Worm (Caenorhabditis elegans) whole organism, L3 larva: ENCODE data around the gene str-143.
A peak's percentile ranks its signal among the peaks of the same experiment; 100 is the strongest.

Source experiments
- R02D3.7 ChIP-seq: fragments of 150-350 bp; optimal IDR thresholded peaks from 2 replicates; lab custom pipeline; 2014; ENCODE audit warnings: missing biosample characterization, missing genetic modification characterization
- ZK546.5 ChIP-seq: sonication (generic microtip); optimal IDR thresholded peaks from 2 replicates; lab custom pipeline; 2017; ENCODE audit warnings: missing biosample characterization, missing genetic modification characterization
- aly-2 ChIP-seq: fragments of 150-350 bp; optimal IDR thresholded peaks from 2 replicates; lab custom pipeline; 2014; ENCODE audit warnings: missing biosample characterization, missing genetic modification characterization
- ceh-16 ChIP-seq: sonication (generic microtip); optimal IDR thresholded peaks from 2 replicates; lab custom pipeline; 2017; ENCODE audit warnings: missing biosample characterization, missing genetic modification characterization
- ceh-28 ChIP-seq: fragments of 150-350 bp; optimal IDR thresholded peaks from 2 replicates; lab custom pipeline; 2014; ENCODE audit warnings: missing biosample characterization, missing genetic modification reagents, missing genetic modification characterization
- ceh-82 ChIP-seq: fragments of 150-350 bp; optimal IDR thresholded peaks from 2 replicates; lab custom pipeline; 2014; ENCODE audit warnings: missing biosample characterization, missing genetic modification characterization
- egl-27 ChIP-seq: sonication (generic microtip); optimal IDR thresholded peaks from 4 replicates; lab custom pipeline; 2017; ENCODE audit warnings: missing biosample characterization, missing genetic modification reagents, missing genetic modification characterization
- egl-5 ChIP-seq: fragments of 150-350 bp; optimal IDR thresholded peaks from 2 replicates; lab custom pipeline; 2017; ENCODE audit warnings: missing biosample characterization, missing genetic modification reagents, missing genetic modification characterization, inconsistent platforms
- elt-1 ChIP-seq: fragments of 150-350 bp; optimal IDR thresholded peaks from 2 replicates; lab custom pipeline; 2014; ENCODE audit warnings: missing biosample characterization, missing genetic modification characterization
- elt-2 ChIP-seq: sonication (generic microtip); optimal IDR thresholded peaks from 2 replicates; lab custom pipeline; 2016; ENCODE audit warnings: missing genetic modification reagents, mild to moderate bottlenecking, missing genetic modification characterization, missing compliant biosample characterization
- elt-3 ChIP-seq, 3 experiments: fragments of 150-350 bp in 1 of 3; sonication (generic microtip) in 2 of 3; optimal IDR thresholded peaks; 2 replicates in 2 of 3; 4 replicates in 1 of 3; lab custom pipeline; 2014 to 2017; ENCODE audit warnings: missing biosample characterization in 3 of 3, missing genetic modification characterization in 3 of 3
- eor-1 ChIP-seq, 2 experiments: fragments of 150-350 bp; optimal IDR thresholded peaks; 2 replicates each; lab custom pipeline; 2014 to 2018; ENCODE audit warnings: missing biosample characterization in 2 of 2, missing genetic modification characterization in 2 of 2
- fkh-10 ChIP-seq: sonication (generic microtip); optimal IDR thresholded peaks from 2 replicates; lab custom pipeline; 2017; ENCODE audit warnings: missing biosample characterization, missing genetic modification reagents, missing genetic modification characterization
- fkh-2 ChIP-seq: fragments of 150-350 bp; optimal IDR thresholded peaks from 2 replicates; lab custom pipeline; 2014; ENCODE audit warnings: missing biosample characterization, missing genetic modification reagents, missing genetic modification characterization
- fos-1 ChIP-seq: fragments of 150-350 bp; optimal IDR thresholded peaks from 2 replicates; lab custom pipeline; 2014; ENCODE audit warnings: missing biosample characterization, missing genetic modification characterization
- hmg-11 ChIP-seq: sonication (generic microtip); optimal IDR thresholded peaks from 2 replicates; lab custom pipeline; 2016; ENCODE audit warnings: missing genetic modification characterization, missing compliant biosample characterization
- jun-1 ChIP-seq: fragments of 150-350 bp; optimal IDR thresholded peaks from 2 replicates; lab custom pipeline; 2014; ENCODE audit warnings: missing biosample characterization, missing genetic modification reagents, missing genetic modification characterization
- lin-15B ChIP-seq: fragments of 150-350 bp; optimal IDR thresholded peaks from 2 replicates; lab custom pipeline; 2014; ENCODE audit warnings: missing biosample characterization, missing genetic modification characterization
- lin-39 ChIP-seq: fragments of 150-350 bp; optimal IDR thresholded peaks from 2 replicates; lab custom pipeline; 2018; ENCODE audit warnings: missing biosample characterization, missing genetic modification reagents, missing genetic modification characterization
- lsy-12 ChIP-seq: sonication (generic microtip); optimal IDR thresholded peaks from 2 replicates; lab custom pipeline; 2016; ENCODE audit warnings: mild to moderate bottlenecking, missing genetic modification characterization, missing compliant biosample characterization
- mdl-1 ChIP-seq: fragments of 150-350 bp; optimal IDR thresholded peaks from 2 replicates; lab custom pipeline; 2014; ENCODE audit warnings: missing biosample characterization, missing genetic modification characterization
- mml-1 ChIP-seq: fragments of 150-350 bp; sonication (generic microtip); optimal IDR thresholded peaks from 3 replicates; lab custom pipeline; 2014; ENCODE audit warnings: missing biosample characterization, missing genetic modification characterization
- nhr-11 ChIP-seq: fragments of 150-350 bp; optimal IDR thresholded peaks from 2 replicates; lab custom pipeline; 2014; ENCODE audit warnings: missing biosample characterization, missing genetic modification characterization
- nhr-12 ChIP-seq: fragments of 150-350 bp; optimal IDR thresholded peaks from 2 replicates; lab custom pipeline; 2014; ENCODE audit warnings: missing biosample characterization, missing genetic modification characterization
- nhr-23 ChIP-seq: fragments of 150-350 bp; optimal IDR thresholded peaks from 2 replicates; lab custom pipeline; 2014; ENCODE audit warnings: missing biosample characterization, missing genetic modification reagents, missing genetic modification characterization
- nhr-237 ChIP-seq: fragments of 150-350 bp; optimal IDR thresholded peaks from 2 replicates; lab custom pipeline; 2014; ENCODE audit warnings: missing biosample characterization, missing genetic modification characterization
- nhr-25 ChIP-seq: sonication (generic microtip); optimal IDR thresholded peaks from 2 replicates; lab custom pipeline; 2017; ENCODE audit warnings: missing biosample characterization, missing genetic modification characterization
- nhr-28 ChIP-seq: fragments of 150-350 bp; optimal IDR thresholded peaks from 2 replicates; lab custom pipeline; 2014; ENCODE audit warnings: missing biosample characterization, missing genetic modification characterization
- nhr-43 ChIP-seq: sonication (generic microtip); optimal IDR thresholded peaks from 2 replicates; lab custom pipeline; 2016; ENCODE audit warnings: mild to moderate bottlenecking, missing genetic modification characterization, missing compliant biosample characterization; ENCODE audit not compliant: poor library complexity, severe bottlenecking
- nhr-67 ChIP-seq: fragments of 150-350 bp; optimal IDR thresholded peaks from 2 replicates; lab custom pipeline; 2014; ENCODE audit warnings: missing biosample characterization, missing genetic modification characterization
- pqm-1 ChIP-seq: fragments of 150-350 bp; optimal IDR thresholded peaks from 2 replicates; lab custom pipeline; 2017; ENCODE audit warnings: missing biosample characterization, missing genetic modification characterization, inconsistent platforms
- sea-2 ChIP-seq: fragments of 150-350 bp; sonication (generic microtip); optimal IDR thresholded peaks from 4 replicates; lab custom pipeline; 2014; ENCODE audit warnings: missing biosample characterization, missing genetic modification reagents, missing genetic modification characterization
- skn-1 ChIP-seq: fragments of 150-350 bp; optimal IDR thresholded peaks from 2 replicates; lab custom pipeline; 2014; ENCODE audit warnings: missing biosample characterization, missing genetic modification characterization
- snpc-4 ChIP-seq: fragments of 150-350 bp; optimal IDR thresholded peaks from 2 replicates; lab custom pipeline; 2014; ENCODE audit warnings: missing biosample characterization, missing genetic modification characterization
- unc-62 ChIP-seq: fragments of 150-350 bp; sonication (generic microtip); optimal IDR thresholded peaks from 4 replicates; lab custom pipeline; 2014; ENCODE audit warnings: missing biosample characterization, missing genetic modification reagents, missing genetic modification characterization
- zag-1 ChIP-seq: fragments of 150-350 bp; optimal IDR thresholded peaks from 2 replicates; lab custom pipeline; 2014; ENCODE audit warnings: missing biosample characterization, missing genetic modification characterization
- ztf-11 ChIP-seq: fragments of 150-350 bp; optimal IDR thresholded peaks from 2 replicates; lab custom pipeline; 2014; ENCODE audit warnings: missing biosample characterization, missing genetic modification characterization
- ztf-4 ChIP-seq: fragments of 150-350 bp; optimal IDR thresholded peaks from 2 replicates; lab custom pipeline; 2014; ENCODE audit warnings: missing biosample characterization, missing genetic modification characterization

str-143 gene

ce11 chrV:8075712-8076111, 6.2 kb upstream of the str-143 start, which contains the start of gene catp-3:
Gene catp-3 (plus strand): TSS chrV:8076012.
- TF ChIP-seq lin-15B (tag; lab: Kevin White, UChicago) (no peak), fkh-2 (no peak), unc-62 (GFP tag; lab: Kevin White, UChicago) (no peak), eor-1 (tag; optimal IDR thresholded peaks at IDR 0.05; lab: Kevin White, UChicago) (no peak), snpc-4 (no peak), ZK546.5 (tag; lab: Kevin White, UChicago) (no peak), nhr-67 (no peak)

- peak; percentile 36 to 82 (median 53) for TF ChIP-seq elt-3 (tag; optimal IDR thresholded peaks at IDR 0.05; lab: Kevin White, UChicago)
- TF ChIP-seq eor-1 (tag; optimal IDR thresholded peaks at IDR 0.05; lab: Kevin White, UChicago), result no peak
- no peak for TF ChIP-seq egl-5
- no peak for TF ChIP-seq ztf-4 (tag; lab: Kevin White, UChicago)
- peak; percentile 40 for TF ChIP-seq ceh-28
- peak; percentile 26 for TF ChIP-seq nhr-25
- no peak for TF ChIP-seq jun-1 (tag; lab: Kevin White, UChicago)
- TF ChIP-seq pqm-1 (tag; lab: Kevin White, UChicago), result no peak
- TF ChIP-seq snpc-4, result no peak
- TF ChIP-seq nhr-12 (tag; lab: Kevin White, UChicago), result no peak
- TF ChIP-seq ceh-16 (tag; lab: Kevin White, UChicago), result no peak
- TF ChIP-seq hmg-11 (tag; lab: Kevin White, UChicago), result no peak
- TF ChIP-seq mml-1 (tag; lab: Kevin White, UChicago), result no peak
- peak; percentile 39 for TF ChIP-seq egl-27 (tag; lab: Kevin White, UChicago)
- TF ChIP-seq lsy-12, result no peak
- TF ChIP-seq zag-1, result no peak
- TF ChIP-seq nhr-23 (tag; lab: Kevin White, UChicago), result peak; percentile 62
- no peak for TF ChIP-seq mdl-1 (tag; lab: Kevin White, UChicago)
- no peak for TF ChIP-seq nhr-237
- no peak for TF ChIP-seq unc-62 (GFP tag; lab: Kevin White, UChicago)
- TF ChIP-seq nhr-43 (tag; lab: Kevin White, UChicago), result peak; percentile 48
- TF ChIP-seq elt-2 (tag; lab: Kevin White, UChicago), result no peak
- TF ChIP-seq sea-2 (GFP tag; lab: Kevin White, UChicago), result no peak
- no peak for TF ChIP-seq nhr-67
- no peak for TF ChIP-seq elt-1
- no peak for TF ChIP-seq fos-1 (tag; lab: Kevin White, UChicago)
- no peak for TF ChIP-seq lin-15B (tag; lab: Kevin White, UChicago)
- no peak for TF ChIP-seq ztf-11 (tag; lab: Kevin White, UChicago)
- no peak for TF ChIP-seq lin-39 (tag; lab: Kevin White, UChicago)
- TF ChIP-seq fkh-10 (GFP tag; lab: Kevin White, UChicago), result no peak
- TF ChIP-seq ZK546.5 (tag; lab: Kevin White, UChicago), result no peak
- no peak for TF ChIP-seq ceh-82 (tag; lab: Kevin White, UChicago)
- no peak for TF ChIP-seq nhr-28
- no peak for TF ChIP-seq skn-1 (tag; lab: Kevin White, UChicago)
- TF ChIP-seq, all 47 proteins: peak for 6
These were observed 3.6 kb upstream of the str-143 start for ce11 chrV:8073162-8073561.

- TF ChIP-seq lin-15B (tag; lab: Kevin White, UChicago) (no peak), unc-62 (GFP tag; lab: Kevin White, UChicago) (no peak)
- TF ChIP-seq, all 47 proteins: peak for 0
These were observed 2.5 kb upstream of the str-143 start, which contains the start of gene str-144 for ce11 chrV:8072047-8072446. Gene str-144 (minus strand): TSS chrV:8072147.

ce11 chrV:8067800-8068199, 1.7 kb downstream of the str-143 start, which contains the start of gene str-140:
Gene str-140 (minus strand): TSS chrV:8067900.
- no peak for TF ChIP-seq lin-39 (tag; lab: Kevin White, UChicago)
- no peak for TF ChIP-seq egl-27 (tag; lab: Kevin White, UChicago)

ce11 chrV:8062074-8062473, 7.5 kb downstream of the str-143 start, which contains the start of gene str-139:
Gene str-139 (minus strand): TSS chrV:8062174.
- TF ChIP-seq nhr-28 (no peak), elt-1 (no peak), zag-1 (no peak), aly-2 (no peak), fos-1 (tag; lab: Kevin White, UChicago) (no peak), nhr-25 (no peak), nhr-237 (no peak), ztf-11 (tag; lab: Kevin White, UChicago) (no peak), nhr-11 (tag; lab: Kevin White, UChicago) (no peak), R02D3.7 (tag; lab: Kevin White, UChicago) (no peak), egl-5 (no peak), nhr-12 (tag; lab: Kevin White, UChicago) (no peak), fkh-10 (GFP tag; lab: Kevin White, UChicago) (no peak), ceh-28 (no peak)
